Fruit fly (Drosophila melanogaster) whole organism, wandering third instar larva: ENCODE results near the gene hob.

Experiments used
- Abd-B ChIP-seq: fragments of >200 bp; optimal IDR thresholded peaks from 2 replicates; lab custom pipeline; 2017; ENCODE audit warnings: missing biosample characterization, missing genetic modification characterization
- CG32264 ChIP-seq: fragments of 200-800 bp; sonication (Bioruptor generic); optimal IDR thresholded peaks from 2 replicates; lab custom pipeline; 2016; ENCODE audit warnings: missing biosample characterization, missing genetic modification characterization
- CG9705 ChIP-seq: fragments of 200-800 bp; sonication (Bioruptor generic); optimal IDR thresholded peaks from 2 replicates; lab custom pipeline; 2018; ENCODE audit warnings: missing biosample characterization, mild to moderate bottlenecking, missing genetic modification characterization
- CrebA ChIP-seq: fragments of 200-800 bp; sonication (Bioruptor generic); optimal IDR thresholded peaks from 2 replicates; lab custom pipeline; 2016; ENCODE audit warnings: missing biosample characterization, mild to moderate bottlenecking, missing genetic modification characterization, borderline replicate concordance
- Dfd ChIP-seq: fragments of >200 bp; optimal IDR thresholded peaks from 2 replicates; lab custom pipeline; 2017; ENCODE audit warnings: missing biosample characterization, missing genetic modification characterization
- Dif ChIP-seq: fragments of 200-275, 200-300 bp; sonication (Bioruptor generic); optimal IDR thresholded peaks from 2 replicates; lab custom pipeline; 2018; ENCODE audit warnings: missing biosample characterization, missing genetic modification characterization; ENCODE audit not compliant: partially characterized antibody
- GATAd ChIP-seq: sonication (Bioruptor generic); optimal IDR thresholded peaks from 2 replicates; lab custom pipeline; 2016; ENCODE audit warnings: missing biosample characterization, missing genetic modification characterization
- HLH106 ChIP-seq: fragments of 200-800 bp; optimal IDR thresholded peaks from 3 replicates; lab custom pipeline; 2019; ENCODE audit warnings: missing biosample characterization, mild to moderate bottlenecking, missing genetic modification characterization, moderate library complexity
- Hnf4 ChIP-seq: fragments of 200-800 bp; sonication (Bioruptor generic); optimal IDR thresholded peaks from 2 replicates; lab custom pipeline; 2016; ENCODE audit warnings: missing biosample characterization, mild to moderate bottlenecking, missing genetic modification characterization
- Hr78 ChIP-seq: fragments of >200 bp; optimal IDR thresholded peaks from 2 replicates; lab custom pipeline; 2017; ENCODE audit warnings: missing biosample characterization, missing genetic modification characterization
- Hr83 ChIP-seq: fragments of 200-300 bp; sonication (Bioruptor generic); optimal IDR thresholded peaks from 2 replicates; lab custom pipeline; 2016; ENCODE audit warnings: missing biosample characterization, mild to moderate bottlenecking, missing genetic modification characterization, moderate library complexity; ENCODE audit not compliant: poor library complexity, severe bottlenecking
- Jra ChIP-seq: sonication (Bioruptor generic); optimal IDR thresholded peaks from 2 replicates; lab custom pipeline; 2016; ENCODE audit warnings: missing biosample characterization, missing genetic modification characterization
- Mio ChIP-seq: sonication (Bioruptor generic); optimal IDR thresholded peaks from 2 replicates; lab custom pipeline; 2016; ENCODE audit warnings: missing biosample characterization, missing genetic modification characterization
- Myc ChIP-seq: fragments of >200 bp; optimal IDR thresholded peaks from 2 replicates; lab custom pipeline; 2017
- N ChIP-seq: fragments of >200 bp; optimal IDR thresholded peaks from 2 replicates; lab custom pipeline; 2018; ENCODE audit warnings: missing biosample characterization, missing external identifiers, missing genetic modification characterization
- OdsH ChIP-seq: fragments of 200-800 bp; sonication (Bioruptor generic); optimal IDR thresholded peaks from 2 replicates; lab custom pipeline; 2016; ENCODE audit warnings: missing biosample characterization, mild to moderate bottlenecking, missing genetic modification characterization
- Rel ChIP-seq, 2 experiments: fragments of 200-800 bp; sonication (Bioruptor generic) in 1 of 2; optimal IDR thresholded peaks; 2 replicates in 1 of 2; 3 replicates in 1 of 2; lab custom pipeline; 2016 to 2019; ENCODE audit warnings: mild to moderate bottlenecking in 2 of 2, missing biosample characterization in 2 of 2, missing genetic modification characterization in 2 of 2, moderate library complexity in 1 of 2
- Sp1 ChIP-seq: fragments of 200-800 bp; sonication (Bioruptor generic); optimal IDR thresholded peaks from 3 replicates; lab custom pipeline; 2019; ENCODE audit warnings: missing biosample characterization, mild to moderate bottlenecking, missing genetic modification characterization, moderate library complexity
- Vsx2 ChIP-seq: fragments of 200-300, 225-300 bp; sonication (Bioruptor generic); optimal IDR thresholded peaks from 2 replicates; lab custom pipeline; 2018; ENCODE audit warnings: missing biosample characterization, missing genetic modification characterization; ENCODE audit not compliant: partially characterized antibody
- br ChIP-seq: fragments of 200-800 bp; sonication (Bioruptor generic); optimal IDR thresholded peaks from 2 replicates; lab custom pipeline; 2016; ENCODE audit warnings: missing biosample characterization, missing genetic modification characterization
- brk ChIP-seq: fragments of 200-800 bp; sonication (Bioruptor generic); optimal IDR thresholded peaks from 2 replicates; lab custom pipeline; 2016; ENCODE audit warnings: missing biosample characterization, mild to moderate bottlenecking, missing genetic modification characterization
- dl ChIP-seq, 2 experiments: fragments of 175-275, 200-275 bp in 1 of 2; fragments of 200-275 bp in 1 of 2; sonication (Bioruptor generic); optimal IDR thresholded peaks; lab custom pipeline; 2018; ENCODE audit warnings: mild to moderate bottlenecking in 2 of 2, missing biosample characterization in 2 of 2, missing genetic modification characterization in 2 of 2, moderate library complexity in 2 of 2; ENCODE audit not compliant: partially characterized antibody in 2 of 2, insufficient read depth in 1 of 2
- dmrt93B ChIP-seq: fragments of 200-800 bp; sonication (Bioruptor generic); optimal IDR thresholded peaks from 2 replicates; lab custom pipeline; 2018; ENCODE audit warnings: missing biosample characterization, mild to moderate bottlenecking, missing genetic modification characterization
- dsf ChIP-seq: sonication (Bioruptor generic); optimal IDR thresholded peaks from 2 replicates; lab custom pipeline; 2016; ENCODE audit warnings: missing biosample characterization, missing genetic modification characterization, borderline replicate concordance
- ey ChIP-seq: fragments of 200-800 bp; sonication (Bioruptor generic); optimal IDR thresholded peaks from 2 replicates; lab custom pipeline; 2016; ENCODE audit warnings: missing biosample characterization, missing genetic modification characterization
- foxo ChIP-seq, 2 experiments: fragments of 200-800 bp; sonication (Bioruptor generic); optimal IDR thresholded peaks; 2 replicates in 1 of 2; 3 replicates in 1 of 2; lab custom pipeline; 2016 to 2017; ENCODE audit warnings: missing biosample characterization in 2 of 2, missing genetic modification characterization in 2 of 2
- fru ChIP-seq: fragments of 200-800 bp; sonication (Bioruptor generic); optimal IDR thresholded peaks from 3 replicates; lab custom pipeline; 2016; ENCODE audit warnings: missing biosample characterization, mild to moderate bottlenecking, missing genetic modification characterization
- h ChIP-seq: fragments of 200-800 bp; sonication (Bioruptor generic); optimal IDR thresholded peaks from 3 replicates; lab custom pipeline; 2016; ENCODE audit warnings: missing biosample characterization, mild to moderate bottlenecking, missing genetic modification characterization
- jim ChIP-seq: fragments of 175-275, 200-325 bp; sonication (Bioruptor generic); optimal IDR thresholded peaks from 2 replicates; lab custom pipeline; 2016; ENCODE audit warnings: missing biosample characterization, mild to moderate bottlenecking, missing genetic modification characterization
- lola ChIP-seq: fragments of >200 bp; optimal IDR thresholded peaks from 2 replicates; lab custom pipeline; 2017; ENCODE audit warnings: missing biosample characterization, missing genetic modification characterization
- pan ChIP-seq: fragments of >200 bp; optimal IDR thresholded peaks from 2 replicates; lab custom pipeline; 2017
- psq ChIP-seq: fragments of 200-800 bp; sonication (Bioruptor generic); optimal IDR thresholded peaks from 3 replicates; lab custom pipeline; 2017; ENCODE audit warnings: missing biosample characterization, mild to moderate bottlenecking, missing genetic modification characterization, moderate library complexity
- rgr ChIP-seq: fragments of 200-800 bp; sonication (Bioruptor generic); optimal IDR thresholded peaks from 3 replicates; lab custom pipeline; 2016; ENCODE audit warnings: missing biosample characterization, mild to moderate bottlenecking, missing genetic modification characterization
- sage ChIP-seq: fragments of 200-800 bp; sonication (Bioruptor generic); optimal IDR thresholded peaks from 2 replicates; lab custom pipeline; 2016; ENCODE audit warnings: missing biosample characterization, mild to moderate bottlenecking, missing genetic modification characterization
- sv ChIP-seq: fragments of 200-800 bp; sonication (Bioruptor generic); optimal IDR thresholded peaks from 3 replicates; lab custom pipeline; 2016; ENCODE audit warnings: missing biosample characterization, missing genetic modification characterization
- tai ChIP-seq: sonication (Bioruptor generic); optimal IDR thresholded peaks from 2 replicates; lab custom pipeline; 2016; ENCODE audit warnings: missing biosample characterization, missing genetic modification characterization
- usp ChIP-seq: fragments of >200 bp; optimal IDR thresholded peaks from 2 replicates; lab custom pipeline; 2017; ENCODE audit warnings: missing biosample characterization, missing genetic modification characterization
- woc ChIP-seq: sonication (Bioruptor generic); optimal IDR thresholded peaks from 2 replicates; lab custom pipeline; 2016; ENCODE audit warnings: missing biosample characterization, mild to moderate bottlenecking, missing genetic modification characterization

The hob gene

DNA sequence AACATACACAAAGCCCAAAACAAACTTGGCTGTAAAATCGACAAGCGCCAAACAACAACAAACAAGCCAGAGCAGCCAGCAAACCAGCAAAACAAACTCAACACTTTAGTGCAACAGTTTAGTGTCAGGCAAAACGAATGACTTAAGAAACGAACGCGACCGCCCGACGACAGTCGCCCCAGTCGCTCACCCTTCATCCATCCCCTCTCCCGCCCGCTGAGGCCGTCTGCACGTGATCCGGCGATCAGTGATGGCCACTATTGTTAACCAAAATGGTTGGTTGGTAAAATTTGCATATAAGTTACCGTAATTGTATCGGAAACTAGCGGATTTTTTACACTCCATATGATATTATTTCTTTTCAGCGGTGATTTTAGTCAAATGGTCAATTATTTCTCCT, 34.9 kb upstream of the hob start:
- TF ChIP-seq Vsx2 (GFP tag; lab: Kevin White, UChicago) (peak; percentile 59), woc (peak; percentile 62), dl (GFP tag; optimal IDR thresholded peaks at IDR 0.05; lab: Kevin White, UChicago; ENCODE audit: insufficient read depth in 1 of 2, partially characterized antibody in 2 of 2) (peak in 1 of 2 experiments; percentile 25), Hr83 (GFP tag; lab: Kevin White, UChicago) (no peak), ey (GFP tag; lab: Kevin White, UChicago) (no peak), Dif (GFP tag; lab: Kevin White, UChicago) (peak; percentile 55)

DNA sequence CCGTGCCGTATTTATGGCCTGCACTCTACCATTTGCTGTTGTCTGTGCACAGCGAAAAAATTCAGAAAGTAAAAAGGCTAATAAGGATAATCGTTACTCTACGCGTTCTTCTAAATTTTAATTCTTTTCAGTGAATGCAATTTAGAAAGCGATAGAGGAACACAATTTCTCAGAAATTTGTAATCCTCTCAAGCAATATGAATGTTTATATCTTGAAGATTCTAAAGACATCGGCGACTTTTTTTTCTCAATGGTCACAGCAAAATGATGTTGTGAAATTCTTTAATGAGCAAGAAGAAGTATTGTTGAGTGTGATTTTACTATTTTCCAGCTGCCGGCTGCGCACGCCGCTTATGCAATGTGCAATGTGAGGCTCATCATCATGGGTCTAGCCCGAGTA, 34.2 kb upstream of the hob start:
- TF ChIP-seq psq (GFP tag; lab: Kevin White, UChicago) (no peak), CrebA (GFP tag; lab: Kevin White, UChicago) (no peak), tai (GFP tag; lab: Kevin White, UChicago) (no peak), CG9705 (GFP tag; lab: Kevin White, UChicago) (no peak), Sp1 (GFP tag; lab: Kevin White, UChicago) (no peak), Dif (GFP tag; lab: Kevin White, UChicago) (no peak), N (GFP tag; lab: Kevin White, UChicago) (no peak), Hr78 (no peak), h (no peak), ey (GFP tag; lab: Kevin White, UChicago) (no peak), lola (no peak), jim (GFP tag; lab: Kevin White, UChicago) (no peak), Mio (GFP tag; lab: Kevin White, UChicago) (no peak), sv (GFP tag; lab: Kevin White, UChicago) (no peak), dsf (GFP tag; lab: Kevin White, UChicago) (no peak), Dfd (GFP tag; lab: Kevin White, UChicago) (no peak), Rel (GFP tag; optimal IDR thresholded peaks at IDR 0.05; lab: Kevin White, UChicago) (no peak), Rel (tag; optimal IDR thresholded peaks at IDR 0.05; lab: Kevin White, UChicago) (no peak)

DNA sequence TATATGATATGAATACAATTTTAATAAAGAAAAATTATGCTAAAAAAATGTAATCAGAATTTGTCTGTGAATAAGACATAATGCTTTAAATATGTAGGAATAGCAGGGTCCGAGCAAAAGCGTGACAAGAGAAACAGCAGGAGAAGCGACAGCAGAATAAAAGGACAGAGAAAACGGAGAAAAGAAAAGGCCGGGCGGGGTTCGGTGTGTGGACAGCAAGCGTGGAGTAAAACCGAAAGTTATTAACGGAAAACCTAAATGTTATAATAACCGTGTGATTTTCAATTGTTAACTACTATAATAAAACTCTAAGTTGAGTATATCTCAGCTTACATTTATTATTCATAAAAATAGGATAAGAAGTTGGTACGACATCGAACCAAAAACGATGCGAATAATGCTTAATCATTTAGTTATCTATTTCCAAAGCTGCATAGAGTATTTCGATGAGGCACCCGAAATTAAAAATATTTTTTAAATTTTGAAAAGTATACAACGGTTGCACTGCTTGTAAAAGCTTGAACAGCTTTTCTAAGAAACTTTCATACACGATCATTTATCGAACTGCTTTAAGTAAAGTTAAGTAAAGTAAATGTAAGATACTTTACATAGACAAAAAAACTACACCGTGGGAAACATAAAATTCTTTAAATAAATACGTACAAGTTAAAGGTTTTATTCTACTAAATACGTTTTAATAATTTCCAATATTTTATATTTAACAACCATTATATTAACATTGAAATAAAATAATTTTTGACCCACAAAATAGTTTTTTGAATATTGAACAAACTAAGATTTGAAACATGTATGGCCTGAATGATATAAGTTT, 33.2 kb upstream of the hob start:
- TF ChIP-seq sage (GFP tag; lab: Kevin White, UChicago) (no peak), CrebA (GFP tag; lab: Kevin White, UChicago) (peak; percentile 62), GATAd (GFP tag; lab: Kevin White, UChicago) (peak; percentile 16), Jra (GFP tag; lab: Kevin White, UChicago) (peak; percentile 41), Rel (GFP tag; optimal IDR thresholded peaks at IDR 0.05; lab: Kevin White, UChicago) (no peak), Rel (tag; optimal IDR thresholded peaks at IDR 0.05; lab: Kevin White, UChicago) (peak; percentile 29), dmrt93B (GFP tag; lab: Kevin White, UChicago) (no peak), fru (peak; percentile 26), Myc (lab: Kevin White, UChicago) (no peak), HLH106 (tag; lab: Kevin White, UChicago) (no peak), ey (GFP tag; lab: Kevin White, UChicago) (no peak), Hr83 (GFP tag; lab: Kevin White, UChicago) (peak; percentile 18), Abd-B (GFP tag; lab: Kevin White, UChicago) (no peak), N (GFP tag; lab: Kevin White, UChicago) (no peak), dsf (GFP tag; lab: Kevin White, UChicago) (peak; percentile 40), sv (GFP tag; lab: Kevin White, UChicago) (no peak), pan (lab: Kevin White, UChicago) (no peak), usp (no peak), Mio (GFP tag; lab: Kevin White, UChicago) (no peak), tai (GFP tag; lab: Kevin White, UChicago) (peak; percentile 29), brk (GFP tag; lab: Kevin White, UChicago) (peak; percentile 79), dl (GFP tag; optimal IDR thresholded peaks at IDR 0.05; lab: Kevin White, UChicago; ENCODE audit: insufficient read depth in 1 of 2, partially characterized antibody in 2 of 2) (no peak), Hr78 (no peak), CG9705 (GFP tag; lab: Kevin White, UChicago) (no peak), Hnf4 (GFP tag; lab: Kevin White, UChicago) (peak; percentile 70), psq (GFP tag; lab: Kevin White, UChicago) (peak; percentile 74), jim (GFP tag; lab: Kevin White, UChicago) (no peak), CG32264 (GFP tag; lab: Kevin White, UChicago) (no peak), Vsx2 (GFP tag; lab: Kevin White, UChicago) (peak; percentile 24), Dif (GFP tag; lab: Kevin White, UChicago) (no peak), Dfd (GFP tag; lab: Kevin White, UChicago) (no peak), br (GFP tag; lab: Kevin White, UChicago) (peak; percentile 35), OdsH (no peak), woc (peak; percentile 26), Sp1 (GFP tag; lab: Kevin White, UChicago) (no peak), rgr (GFP tag; lab: Kevin White, UChicago) (peak; percentile 1), h (peak; percentile 27), lola (no peak), foxo (GFP tag; optimal IDR thresholded peaks at IDR 0.05; lab: Kevin White, UChicago) (no peak)
